Fruit fly (Drosophila melanogaster) whole organism, pupa: Measurements from ENCODE around the gene CG13837.

Experiments
- CG10348 ChIP-seq: fragments of 200-800 bp; sonication (Bioruptor generic); IDR thresholded peaks from 2 replicates; pipeline ENCODE4 v1.3.6; 2022; ENCODE audit warnings: missing biosample characterization, missing genetic modification characterization
- CG12605 ChIP-seq: fragments of 200-800 bp; sonication (Bioruptor generic); IDR thresholded peaks from 2 replicates; pipeline ENCODE4 v1.3.6; 2022; ENCODE audit warnings: missing biosample characterization, missing genetic modification characterization
- CG13204 ChIP-seq: fragments of 200-800 bp; sonication (Bioruptor generic); optimal IDR thresholded peaks from 2 replicates; lab custom pipeline; 2018; ENCODE audit warnings: missing biosample characterization, mild to moderate bottlenecking, missing genetic modification characterization, moderate library complexity
- CG14655 ChIP-seq: fragments of 200-800 bp; sonication (Bioruptor generic); optimal IDR thresholded peaks from 3 replicates; lab custom pipeline; 2017; ENCODE audit warnings: mild to moderate bottlenecking, missing biosample characterization, missing genetic modification reagents, missing genetic modification characterization
- CG15710 ChIP-seq: fragments of 200-800 bp; sonication (Bioruptor generic); optimal IDR thresholded peaks from 2 replicates; lab custom pipeline; 2018; ENCODE audit warnings: missing biosample characterization, mild to moderate bottlenecking, missing genetic modification characterization, moderate library complexity
- CG17806 ChIP-seq: fragments of 200-800 bp; sonication (Bioruptor generic); optimal IDR thresholded peaks from 2 replicates; lab custom pipeline; 2018; ENCODE audit warnings: missing biosample characterization, mild to moderate bottlenecking, missing genetic modification characterization, moderate library complexity
- CG32121 ChIP-seq: fragments of 200-800 bp; sonication (Bioruptor generic); IDR thresholded peaks from 2 replicates; pipeline ENCODE4 v1.3.6; 2022; ENCODE audit warnings: missing biosample characterization, missing genetic modification characterization
- CG34367 ChIP-seq: fragments of 200-800 bp; sonication (Bioruptor generic); optimal IDR thresholded peaks from 2 replicates; lab custom pipeline; 2018; ENCODE audit warnings: missing biosample characterization, mild to moderate bottlenecking, missing genetic modification characterization
- CG4496 ChIP-seq: fragments of 200-800 bp; sonication (Bioruptor generic); IDR thresholded peaks from 3 replicates; pipeline ENCODE4 v1.3.6; 2022; ENCODE audit warnings: missing biosample characterization, missing genetic modification characterization
- CG8159 ChIP-seq: fragments of 200-800 bp; sonication (Bioruptor generic); optimal IDR thresholded peaks from 3 replicates; lab custom pipeline; 2018; ENCODE audit warnings: missing biosample characterization, mild to moderate bottlenecking, missing genetic modification characterization, moderate library complexity
- CG8301 ChIP-seq: fragments of 200-800 bp; sonication (Bioruptor generic); optimal IDR thresholded peaks from 2 replicates; lab custom pipeline; 2018; ENCODE audit warnings: missing biosample characterization, mild to moderate bottlenecking, missing genetic modification characterization
- CG9948 ChIP-seq: fragments of 200-800 bp; sonication (Bioruptor generic); optimal IDR thresholded peaks from 2 replicates; lab custom pipeline; 2018; ENCODE audit warnings: missing biosample characterization, mild to moderate bottlenecking, missing genetic modification characterization, moderate library complexity
- D1 ChIP-seq: fragments of 200-800 bp; sonication (Bioruptor generic); optimal IDR thresholded peaks from 2 replicates; lab custom pipeline; 2018; ENCODE audit warnings: missing biosample characterization, mild to moderate bottlenecking, missing genetic modification characterization, moderate library complexity
- EcR ChIP-seq: fragments of 200-800 bp; sonication (Bioruptor generic); optimal IDR thresholded peaks from 3 replicates; lab custom pipeline; 2019; ENCODE audit warnings: missing biosample characterization, missing genetic modification characterization, mild to moderate bottlenecking, moderate library complexity, missing genetic modification reagents
- Ets98B ChIP-seq: fragments of 200-800 bp; sonication (Bioruptor generic); IDR thresholded peaks from 2 replicates; pipeline ENCODE4 v1.3.6; 2022; ENCODE audit warnings: missing biosample characterization, missing genetic modification characterization
- Pif1A ChIP-seq: fragments of 200-800 bp; sonication (Bioruptor generic); optimal IDR thresholded peaks from 3 replicates; lab custom pipeline; 2016; ENCODE audit warnings: missing biosample characterization, missing genetic modification characterization
- Pif1B ChIP-seq: fragments of 200-800 bp; sonication (Bioruptor generic); optimal IDR thresholded peaks from 3 replicates; lab custom pipeline; 2016; ENCODE audit warnings: missing biosample characterization, missing genetic modification characterization
- Snoo ChIP-seq: fragments of 200-800 bp; sonication (Bioruptor generic); optimal IDR thresholded peaks from 3 replicates; lab custom pipeline; 2017; ENCODE audit warnings: missing biosample characterization, mild to moderate bottlenecking, missing genetic modification characterization, inconsistent platforms
- fd96Ca ChIP-seq: fragments of 200-800 bp; sonication (Bioruptor generic); IDR thresholded peaks from 3 replicates; pipeline ENCODE4 v1.3.6; 2022; ENCODE audit warnings: missing biosample characterization, missing genetic modification characterization
- gl ChIP-seq: fragments of 200-800 bp; sonication (Bioruptor generic); optimal IDR thresholded peaks from 2 replicates; lab custom pipeline; 2018; ENCODE audit warnings: missing biosample characterization, mild to moderate bottlenecking, missing genetic modification characterization
- rn ChIP-seq: fragments of 200-800 bp; sonication (Bioruptor generic); IDR thresholded peaks from 2 replicates; pipeline ENCODE4 v1.3.6; 2022; ENCODE audit warnings: missing biosample characterization, missing genetic modification characterization

The CG13837 gene

DNA sequence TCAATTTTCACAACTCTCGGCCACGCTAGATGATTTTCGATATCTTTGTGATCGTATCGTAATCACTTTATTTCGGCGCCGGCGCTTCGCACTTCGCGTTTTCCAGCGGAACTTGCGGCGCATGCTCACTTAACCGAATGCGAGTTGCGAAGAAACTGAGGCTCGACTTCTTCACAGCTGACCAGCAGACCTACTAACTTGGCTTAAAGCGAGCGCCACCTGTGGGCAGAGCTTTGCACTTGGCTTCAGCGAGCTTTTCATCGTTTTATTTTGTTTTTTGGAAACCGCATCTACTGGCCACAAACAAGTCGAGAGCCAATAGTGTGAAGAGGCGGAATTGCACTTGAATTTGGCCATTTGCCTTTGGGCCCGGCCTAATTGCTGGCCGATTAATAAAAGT, 33.4 kb upstream of the CG13837 start, which contains the start of gene CG34375:
CG34375 (minus strand) TSS at position 157 of the 400 bp plus-strand sequence.
- TF ChIP-seq Ets98B (GFP tag; lab: Robert Waterston, UW), result peak; percentile 69
- 0 out of 2 replicates have a peak, but pooled peaks have one; percentile 17 for TF ChIP-seq CG32121 (GFP tag; lab: Robert Waterston, UW)
- no peak for TF ChIP-seq EcR
- no peak for TF ChIP-seq CG13204 (GFP tag; lab: Kevin White, UChicago)
- no peak for TF ChIP-seq fd96Ca (GFP tag; lab: Robert Waterston, UW)
- no peak for TF ChIP-seq CG34367 (tag; lab: Kevin White, UChicago)
- no peak for TF ChIP-seq rn (GFP tag; lab: Robert Waterston, UW)
- TF ChIP-seq D1 (tag; lab: Kevin White, UChicago), result no peak
- no peak for TF ChIP-seq Snoo (tag; lab: Kevin White, UChicago)
- no peak for TF ChIP-seq CG17806 (tag; lab: Kevin White, UChicago)
- TF ChIP-seq CG4496, result peak; percentile 65
- TF ChIP-seq CG10348 (GFP tag; lab: Robert Waterston, UW), result no peak

DNA sequence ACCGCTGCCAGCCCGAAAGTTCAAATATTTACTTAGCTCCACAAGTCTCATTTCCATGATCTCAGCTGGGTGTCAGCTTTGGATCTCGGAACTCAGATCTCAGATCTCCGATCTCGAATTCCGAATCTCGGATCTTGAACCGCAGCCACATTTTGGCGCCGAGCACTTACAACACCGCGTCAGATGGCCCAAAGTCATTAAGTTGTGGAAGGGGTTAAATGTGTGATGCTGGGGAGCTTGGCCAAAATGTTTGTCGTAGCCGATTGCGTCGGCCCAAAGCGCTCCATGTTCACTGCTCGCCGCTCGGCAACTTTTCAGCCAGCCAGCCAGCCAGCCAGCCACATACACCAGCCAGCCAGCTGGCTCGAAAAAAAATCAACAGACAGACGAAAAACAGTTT, 31.8 kb upstream of the CG13837 start, which contains the start of gene CG6688:
CG6688 (plus strand) TSS at position 396 of the 400 bp plus-strand sequence.
- TF ChIP-seq CG8301 (tag; lab: Kevin White, UChicago), result no peak
- TF ChIP-seq rn (GFP tag; lab: Robert Waterston, UW), result no peak
- TF ChIP-seq fd96Ca (GFP tag; lab: Robert Waterston, UW), result 0 out of 3 replicates have a peak, but pooled peaks have one; percentile 5

DNA sequence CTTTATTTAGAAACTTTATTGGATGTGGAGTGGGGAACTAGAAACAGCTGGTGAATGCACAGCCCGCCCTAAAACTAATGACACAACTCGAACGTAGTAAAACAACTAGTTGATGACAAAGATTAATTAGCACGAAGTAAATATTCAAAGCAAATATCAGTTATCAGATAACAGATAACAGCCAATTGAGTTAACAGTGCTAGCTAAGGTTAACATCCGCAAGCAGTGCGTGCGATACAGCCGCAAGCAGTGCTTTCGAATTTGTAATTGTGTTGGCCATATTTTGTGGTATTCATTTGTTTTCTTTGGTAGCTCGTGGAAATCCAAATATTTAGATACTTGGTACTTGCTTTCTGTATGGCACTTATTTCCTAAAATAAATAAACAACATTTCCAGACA, 30.3 kb upstream of the CG13837 start:
- TF ChIP-seq CG14655 (no peak), Snoo (tag; lab: Kevin White, UChicago) (no peak), gl (no peak), CG8159 (tag; lab: Kevin White, UChicago) (no peak), CG34367 (tag; lab: Kevin White, UChicago) (no peak), CG10348 (GFP tag; lab: Robert Waterston, UW) (no peak), CG8301 (tag; lab: Kevin White, UChicago) (no peak), CG13204 (GFP tag; lab: Kevin White, UChicago) (no peak), EcR (no peak), D1 (tag; lab: Kevin White, UChicago) (no peak)

DNA sequence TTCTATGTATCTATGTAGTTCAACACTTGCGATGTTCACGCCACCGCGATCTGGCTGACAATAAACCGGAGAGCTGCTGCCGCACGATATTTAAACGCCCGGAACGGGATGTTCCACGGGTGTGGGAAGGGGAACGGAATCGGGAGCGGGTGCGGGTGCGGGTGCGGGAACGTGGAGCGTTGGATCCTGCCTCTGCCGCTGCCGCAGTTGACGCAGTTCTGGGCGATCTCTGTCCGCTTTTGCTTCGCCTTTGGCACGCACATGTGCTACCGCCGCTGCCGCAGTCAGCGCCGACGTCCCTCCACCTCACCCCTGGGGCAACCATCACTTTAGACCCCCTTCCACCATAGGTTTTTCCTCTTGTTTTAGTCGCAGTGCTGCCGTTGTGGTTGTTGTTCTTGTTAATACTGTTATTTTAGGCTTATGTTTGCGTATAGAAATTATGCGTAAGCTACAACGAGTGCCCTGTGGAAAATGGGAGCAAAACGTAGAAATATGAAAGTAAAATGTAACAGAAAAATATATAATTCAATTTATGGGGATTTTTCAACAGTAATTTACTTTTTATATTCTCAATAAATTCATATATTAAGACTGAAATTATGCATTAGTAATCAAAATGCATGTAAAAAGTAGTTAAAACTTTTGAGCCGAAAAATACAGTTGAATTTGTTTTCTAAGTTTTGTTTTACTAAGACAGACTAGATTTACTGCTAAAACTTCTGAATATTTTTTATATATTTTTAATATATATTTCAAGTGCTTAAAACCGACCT, 16.9 kb upstream of the CG13837 start, which contains the start of gene lmd:
lmd (minus strand) TSS at position 62 of the 776 bp plus-strand sequence.
- TF ChIP-seq CG14655, result peak; percentile 17
- TF ChIP-seq CG4496, result no peak
- TF ChIP-seq CG8159 (tag; lab: Kevin White, UChicago), result peak; percentile 19
- TF ChIP-seq CG13204 (GFP tag; lab: Kevin White, UChicago), result peak; percentile 90
- TF ChIP-seq, all 21 proteins: peak for 3

DNA sequence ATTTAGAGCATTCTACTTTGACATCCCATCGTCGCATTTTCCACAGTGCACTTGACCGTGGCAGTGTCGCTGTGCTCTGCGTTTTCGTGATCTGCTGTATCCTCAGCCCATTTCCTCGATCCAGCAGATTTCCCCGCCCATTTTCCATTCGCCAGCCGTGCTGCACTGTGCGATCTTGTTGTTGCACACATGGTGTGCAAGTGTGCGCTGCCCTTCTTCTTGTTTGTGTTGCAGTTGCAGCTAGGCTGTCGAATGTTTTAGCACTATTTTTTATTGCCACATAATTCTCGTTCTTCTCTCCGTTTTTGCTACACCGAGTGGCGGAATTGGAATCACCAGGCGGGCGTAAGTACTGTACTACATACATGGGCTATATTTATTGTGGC, 16.4 kb upstream of the CG13837 start:
- TF ChIP-seq CG4496 (peak; percentile 9; the same call in 1 of the 3 replicates), Ets98B (GFP tag; lab: Robert Waterston, UW) (no peak), CG13204 (GFP tag; lab: Kevin White, UChicago) (peak; percentile 15), CG8301 (tag; lab: Kevin White, UChicago) (no peak), D1 (tag; lab: Kevin White, UChicago) (no peak), CG15710 (tag; lab: Kevin White, UChicago) (no peak), gl (no peak), CG12605 (GFP tag; lab: Robert Waterston, UW) (no peak), Pif1A (GFP tag; lab: Kevin White, UChicago) (no peak), CG14655 (no peak), CG9948 (tag; lab: Kevin White, UChicago) (no peak), CG32121 (GFP tag; lab: Robert Waterston, UW) (no peak), CG8159 (tag; lab: Kevin White, UChicago) (no peak), rn (GFP tag; lab: Robert Waterston, UW) (no peak), CG34367 (tag; lab: Kevin White, UChicago) (no peak), CG17806 (tag; lab: Kevin White, UChicago) (no peak), EcR (no peak)

DNA sequence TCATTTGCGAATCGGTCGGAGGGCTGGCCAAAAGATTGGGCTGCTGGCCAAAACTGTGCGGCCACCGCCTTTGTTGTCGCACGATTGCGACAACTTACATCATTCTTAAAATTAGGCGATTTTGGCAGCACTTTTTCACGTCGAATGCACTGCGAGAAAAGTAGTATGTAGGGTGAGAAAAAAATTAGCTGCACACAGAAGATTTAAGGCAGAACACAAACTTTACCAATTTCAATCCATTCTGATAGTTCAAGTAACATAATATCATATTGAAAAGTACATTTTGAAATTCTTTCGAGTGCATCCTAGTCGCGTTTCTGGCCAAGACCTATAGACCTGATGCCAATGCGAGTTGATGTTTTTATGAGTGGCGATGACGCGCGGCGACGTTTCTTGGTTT, 15.3 kb upstream of the CG13837 start:
- TF ChIP-seq CG32121 (GFP tag; lab: Robert Waterston, UW) (no peak), CG9948 (tag; lab: Kevin White, UChicago) (no peak), CG8301 (tag; lab: Kevin White, UChicago) (peak; percentile 25), rn (GFP tag; lab: Robert Waterston, UW) (no peak), fd96Ca (GFP tag; lab: Robert Waterston, UW) (0 out of 3 replicates have a peak, but pooled peaks have one; percentile 11), CG4496 (peak; percentile 43; the same call in 1 of the 3 replicates), gl (no peak), CG10348 (GFP tag; lab: Robert Waterston, UW) (no peak), Ets98B (GFP tag; lab: Robert Waterston, UW) (peak; percentile 49), Pif1A (GFP tag; lab: Kevin White, UChicago) (no peak), CG14655 (peak; percentile 34), Pif1B (GFP tag; lab: Kevin White, UChicago) (no peak)
